Worm (Caenorhabditis elegans): ENCODE measurements around the gene R10E12.2.

DNA sequence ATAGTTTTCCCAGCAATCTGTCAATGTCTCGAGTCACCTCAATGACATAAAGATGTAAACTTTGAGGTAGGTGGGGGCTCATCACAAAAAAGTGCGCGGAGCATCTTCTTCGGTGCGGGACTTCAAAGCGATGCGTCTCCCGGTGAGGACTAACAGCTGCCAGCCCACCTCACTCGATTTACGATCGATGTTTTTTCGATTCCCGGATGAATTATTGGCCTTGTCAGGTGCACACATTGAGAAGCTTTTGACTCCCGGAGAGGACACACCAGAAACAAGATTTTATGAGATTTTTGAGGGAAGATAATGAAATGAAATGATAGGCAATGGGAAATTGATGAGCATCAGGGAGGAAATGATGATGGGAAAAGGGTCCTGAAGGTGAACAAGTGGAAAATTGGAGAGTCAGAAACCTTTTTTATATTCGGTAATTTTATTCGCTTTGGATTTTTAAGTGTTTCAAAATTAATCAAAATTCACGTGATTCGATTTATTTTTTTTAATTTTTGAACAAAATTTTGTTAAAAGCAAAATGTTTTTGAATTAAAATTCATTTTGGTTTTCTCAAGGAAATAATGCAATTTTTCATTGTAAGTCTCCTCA is 13.3 kb upstream of the R10E12.2 start, which contains the start of gene C05B5.12:
- TF ChIP-seq unc-62 (GFP tag; optimal IDR thresholded peaks at IDR 0.05) (no peak), tbx-2 (tag; optimal IDR thresholded peaks at IDR 0.05) (no peak), pqm-1 (tag; optimal IDR thresholded peaks at IDR 0.05) (no peak), aly-2 (tag; optimal IDR thresholded peaks at IDR 0.05) (no peak), elt-1 (tag; optimal IDR thresholded peaks at IDR 0.05) (no peak), ceh-28 (tag; optimal IDR thresholded peaks at IDR 0.05) (no peak), fos-1 (tag; optimal IDR thresholded peaks at IDR 0.05) (no peak)

Measured in whole organism, L3 larva.